Worm (Caenorhabditis elegans) whole organism, mixed stage, embryonic: ENCODE measurements around the gene Y61A9LA.3.
A peak's percentile ranks its signal among the peaks of the same experiment; 100 is the strongest.

ENCODE experiments used
- bed-3 ChIP-seq: fragments of 200-800 bp; sonication (Bioruptor generic); optimal IDR thresholded peaks from 3 replicates; lab custom pipeline; 2018; ENCODE audit warnings: mild to moderate bottlenecking, missing genetic modification characterization, moderate library complexity, missing compliant biosample characterization
- blmp-1 ChIP-seq: fragments of 150-350 bp; optimal IDR thresholded peaks from 2 replicates; lab custom pipeline; 2014; ENCODE audit warnings: missing biosample characterization, missing genetic modification characterization
- ceh-39 ChIP-seq: fragments of 150-350 bp; optimal IDR thresholded peaks from 2 replicates; lab custom pipeline; 2014; ENCODE audit warnings: missing biosample characterization, missing genetic modification characterization
- ceh-43 ChIP-seq: fragments of 200-800 bp; sonication (Bioruptor generic); optimal IDR thresholded peaks from 2 replicates; lab custom pipeline; 2018; ENCODE audit warnings: mild to moderate bottlenecking, missing genetic modification characterization, moderate library complexity, missing compliant biosample characterization
- ceh-83 ChIP-seq: fragments of 200-800 bp; sonication (Bioruptor generic); optimal IDR thresholded peaks from 2 replicates; lab custom pipeline; 2018; ENCODE audit warnings: mild to moderate bottlenecking, missing genetic modification characterization, missing compliant biosample characterization
- ces-1 ChIP-seq: fragments of 150-350 bp; optimal IDR thresholded peaks from 2 replicates; lab custom pipeline; 2014; ENCODE audit warnings: missing biosample characterization, missing genetic modification reagents, missing genetic modification characterization
- cnd-1 ChIP-seq: fragments of 200-800 bp; sonication (Bioruptor generic); optimal IDR thresholded peaks from 2 replicates; lab custom pipeline; 2018; ENCODE audit warnings: mild to moderate bottlenecking, missing genetic modification characterization, missing compliant biosample characterization
- drap-1 ChIP-seq: fragments of 200-800 bp; sonication (Bioruptor generic); optimal IDR thresholded peaks from 3 replicates; lab custom pipeline; 2018; ENCODE audit warnings: mild to moderate bottlenecking, missing genetic modification characterization, missing compliant biosample characterization
- elt-1 ChIP-seq: sonication (generic microtip); optimal IDR thresholded peaks from 2 replicates; lab custom pipeline; 2017; ENCODE audit warnings: missing genetic modification characterization, mild to moderate bottlenecking, missing compliant biosample characterization, antibody characterized with exemption, moderate library complexity, borderline replicate concordance; ENCODE audit not compliant: insufficient read depth
- elt-3 ChIP-seq: fragments of 150-350 bp; optimal IDR thresholded peaks from 2 replicates; lab custom pipeline; 2014; ENCODE audit warnings: missing biosample characterization, missing genetic modification characterization
- flh-1 ChIP-seq: fragments of 200-800 bp; sonication (Bioruptor generic); optimal IDR thresholded peaks from 2 replicates; lab custom pipeline; 2018; ENCODE audit warnings: mild to moderate bottlenecking, missing genetic modification characterization, moderate library complexity, missing compliant biosample characterization
- ham-2 ChIP-seq: fragments of 200-800 bp; sonication (Bioruptor generic); optimal IDR thresholded peaks from 2 replicates; lab custom pipeline; 2018; ENCODE audit warnings: mild to moderate bottlenecking, missing genetic modification characterization, missing compliant biosample characterization
- hlh-1 ChIP-seq: fragments of 150-350 bp; optimal IDR thresholded peaks from 2 replicates; lab custom pipeline; 2014; ENCODE audit warnings: missing biosample characterization, missing genetic modification reagents, missing genetic modification characterization
- lin-13 ChIP-seq: fragments of 150-350 bp; optimal IDR thresholded peaks from 2 replicates; lab custom pipeline; 2014; ENCODE audit warnings: missing biosample characterization, missing genetic modification characterization
- lin-32 ChIP-seq: fragments of 200-800 bp; sonication (Bioruptor generic); optimal IDR thresholded peaks from 2 replicates; lab custom pipeline; 2018; ENCODE audit warnings: mild to moderate bottlenecking, missing genetic modification characterization, missing compliant biosample characterization
- mab-5 ChIP-seq: fragments of 150-350 bp; optimal IDR thresholded peaks from 2 replicates; lab custom pipeline; 2014; ENCODE audit warnings: missing biosample characterization, missing genetic modification characterization
- mep-1 ChIP-seq: fragments of 150-350 bp; optimal IDR thresholded peaks from 2 replicates; lab custom pipeline; 2017; ENCODE audit warnings: missing biosample characterization, missing genetic modification reagents, missing genetic modification characterization, inconsistent platforms
- mls-2 ChIP-seq: sonication (generic microtip); optimal IDR thresholded peaks from 2 replicates; lab custom pipeline; 2016; ENCODE audit warnings: mild to moderate bottlenecking, missing genetic modification characterization, moderate library complexity, missing compliant biosample characterization
- nhr-12 ChIP-seq: fragments of 150-350 bp; optimal IDR thresholded peaks from 2 replicates; lab custom pipeline; 2014; ENCODE audit warnings: missing biosample characterization, missing genetic modification characterization
- nhr-2 ChIP-seq: fragments of 150-350 bp; optimal IDR thresholded peaks from 2 replicates; lab custom pipeline; 2014; ENCODE audit warnings: missing biosample characterization, missing genetic modification characterization
- nhr-237 ChIP-seq: fragments of 150-350 bp; optimal IDR thresholded peaks from 2 replicates; lab custom pipeline; 2014; ENCODE audit warnings: missing biosample characterization, missing genetic modification characterization
- nhr-28 ChIP-seq: fragments of 150-350 bp; optimal IDR thresholded peaks from 2 replicates; lab custom pipeline; 2014; ENCODE audit warnings: missing biosample characterization, missing genetic modification characterization
- nhr-76 ChIP-seq: sonication (generic microtip); optimal IDR thresholded peaks from 2 replicates; lab custom pipeline; 2017; ENCODE audit warnings: missing biosample characterization, missing genetic modification characterization
- pha-4 ChIP-seq: fragments of 150-350 bp; optimal IDR thresholded peaks from 2 replicates; lab custom pipeline; 2018; ENCODE audit warnings: missing biosample characterization, missing genetic modification reagents, missing genetic modification characterization
- sem-2 ChIP-seq: fragments of 200-800 bp; sonication (Bioruptor generic); optimal IDR thresholded peaks from 2 replicates; lab custom pipeline; 2018; ENCODE audit warnings: mild to moderate bottlenecking, missing genetic modification characterization, missing compliant biosample characterization
- snpc-4 ChIP-seq: fragments of 150-350 bp; optimal IDR thresholded peaks from 2 replicates; lab custom pipeline; 2014; ENCODE audit warnings: missing biosample characterization, missing genetic modification characterization
- sptf-1 ChIP-seq: sonication (generic microtip); optimal IDR thresholded peaks from 2 replicates; lab custom pipeline; 2017; ENCODE audit warnings: mild to moderate bottlenecking, missing genetic modification characterization, moderate library complexity, missing compliant biosample characterization
- tbx-8 ChIP-seq: fragments of 200-800 bp; sonication (Bioruptor generic); optimal IDR thresholded peaks from 2 replicates; lab custom pipeline; 2018; ENCODE audit warnings: mild to moderate bottlenecking, missing genetic modification characterization, moderate library complexity, missing compliant biosample characterization
- unc-120 ChIP-seq: sonication (generic microtip); optimal IDR thresholded peaks from 2 replicates; lab custom pipeline; 2017; ENCODE audit warnings: missing genetic modification characterization, missing compliant biosample characterization; ENCODE audit not compliant: poor library complexity, severe bottlenecking
- unc-39 ChIP-seq: fragments of 150-350 bp; optimal IDR thresholded peaks from 2 replicates; lab custom pipeline; 2014; ENCODE audit warnings: missing biosample characterization, missing genetic modification characterization
- unc-62 ChIP-seq: fragments of 150-350 bp; optimal IDR thresholded peaks from 2 replicates; lab custom pipeline; 2014; ENCODE audit warnings: missing biosample characterization, missing genetic modification reagents, missing genetic modification characterization
- zip-8 ChIP-seq: fragments of 150-350 bp; optimal IDR thresholded peaks from 2 replicates; lab custom pipeline; 2014; ENCODE audit warnings: missing biosample characterization, missing genetic modification characterization
- ztf-11 ChIP-seq: fragments of 150-350 bp; optimal IDR thresholded peaks from 2 replicates; lab custom pipeline; 2014; ENCODE audit warnings: missing biosample characterization, missing genetic modification characterization

Y61A9LA.3 gene

ce11 chrV:4525512-4525911 lies 45.4 kb upstream of the Y61A9LA.3 start:
- TF ChIP-seq nhr-2 (tag; lab: Kevin White, UChicago) (peak; percentile 97), nhr-28 (tag; lab: Kevin White, UChicago) (no peak), ces-1 (GFP tag; lab: Kevin White, UChicago) (no peak), mls-2 (no peak), lin-32 (GFP tag; lab: Kevin White, UChicago) (no peak), sem-2 (no peak), lin-13 (tag; lab: Kevin White, UChicago) (no peak), blmp-1 (no peak), drap-1 (no peak), ceh-83 (GFP tag; lab: Kevin White, UChicago) (no peak), ceh-43 (no peak), nhr-76 (tag; lab: Kevin White, UChicago) (no peak), ztf-11 (tag; lab: Kevin White, UChicago) (no peak), unc-39 (tag; lab: Kevin White, UChicago) (no peak), ceh-39 (tag; lab: Kevin White, UChicago) (no peak), elt-3 (no peak), bed-3 (GFP tag; lab: Kevin White, UChicago) (no peak), nhr-12 (tag; lab: Kevin White, UChicago) (no peak), tbx-8 (no peak), pha-4 (tag; lab: Kevin White, UChicago) (no peak), zip-8 (peak; percentile 43), nhr-237 (tag; lab: Kevin White, UChicago) (no peak), snpc-4 (tag; lab: Kevin White, UChicago) (no peak), unc-120 (tag; lab: Kevin White, UChicago) (no peak), flh-1 (GFP tag; lab: Kevin White, UChicago) (no peak), ham-2 (GFP tag; lab: Kevin White, UChicago) (no peak), hlh-1 (no peak), cnd-1 (peak; percentile 54), mep-1 (tag; lab: Kevin White, UChicago) (no peak), mab-5 (tag; lab: Kevin White, UChicago) (no peak), unc-62 (peak; percentile 47)

- TF ChIP-seq mab-5 (tag; lab: Kevin White, UChicago) (no peak), elt-3 (no peak), unc-120 (tag; lab: Kevin White, UChicago) (no peak), cnd-1 (no peak), lin-32 (GFP tag; lab: Kevin White, UChicago) (no peak), mep-1 (tag; lab: Kevin White, UChicago) (no peak), tbx-8 (no peak), mls-2 (peak; percentile 16), nhr-76 (tag; lab: Kevin White, UChicago) (no peak), zip-8 (no peak), drap-1 (peak; percentile 6), unc-62 (no peak), nhr-12 (tag; lab: Kevin White, UChicago) (no peak), ham-2 (GFP tag; lab: Kevin White, UChicago) (no peak), pha-4 (tag; lab: Kevin White, UChicago) (no peak), ces-1 (GFP tag; lab: Kevin White, UChicago) (no peak), elt-1 (tag; lab: Kevin White, UChicago) (no peak), sptf-1 (tag; lab: Kevin White, UChicago) (no peak)
- TF ChIP-seq, all 35 proteins: peak for 2
These were observed 44.0 kb upstream of the Y61A9LA.3 start for ce11 chrV:4526801-4527425.

- TF ChIP-seq mep-1 (tag; lab: Kevin White, UChicago) (no peak), nhr-2 (tag; lab: Kevin White, UChicago) (no peak), zip-8 (peak; percentile 59), mls-2 (no peak), lin-32 (GFP tag; lab: Kevin White, UChicago) (no peak), elt-1 (tag; lab: Kevin White, UChicago) (no peak)
- TF ChIP-seq, all 35 proteins: peak for 1
These were observed 43.0 kb upstream of the Y61A9LA.3 start for ce11 chrV:4527934-4528333.

ce11 chrV:4535736-4536135 lies 35.2 kb upstream of the Y61A9LA.3 start:
- no peak for TF ChIP-seq cnd-1
- no peak for TF ChIP-seq drap-1
- no peak for TF ChIP-seq blmp-1
- TF ChIP-seq hlh-1 = no peak
- TF ChIP-seq sptf-1 (tag; lab: Kevin White, UChicago) = peak; percentile 59
- TF ChIP-seq zip-8 = no peak
